Worm (Caenorhabditis elegans) whole organism, young adult: ENCODE results near the gene gpdh-2.

Source experiments
- B0019.2 ChIP-seq: fragments of 200-800 bp; sonication (Bioruptor generic); conservative IDR thresholded peaks from 2 replicates; pipeline ENCODE4 v1.3.6; 2022; ENCODE audit warnings: missing genetic modification reagents, missing genetic modification characterization, missing compliant biosample characterization
- F49E8.2 ChIP-seq: sonication (generic microtip); optimal IDR thresholded peaks from 3 replicates; lab custom pipeline; 2017; ENCODE audit warnings: missing genetic modification characterization, mild to moderate bottlenecking, missing compliant biosample characterization, antibody characterized with exemption, moderate library complexity; ENCODE audit not compliant: insufficient read depth
- F57C9.4 ChIP-seq: sonication (generic microtip); optimal IDR thresholded peaks from 2 replicates; lab custom pipeline; 2017; ENCODE audit warnings: mild to moderate bottlenecking, missing genetic modification characterization, missing compliant biosample characterization
- T26A5.8 ChIP-seq: sonication (generic microtip); optimal IDR thresholded peaks from 2 replicates; lab custom pipeline; 2016; ENCODE audit warnings: missing genetic modification characterization, missing compliant biosample characterization
- Y53G8AR.9 ChIP-seq: fragments of 200-800 bp; sonication (Bioruptor generic); conservative IDR thresholded peaks from 2 replicates; pipeline ENCODE4 v1.3.6; 2022; ENCODE audit warnings: missing genetic modification reagents, missing genetic modification characterization, missing compliant biosample characterization
- Y95B8A.8 ChIP-seq: fragments of 200-800 bp; sonication (Bioruptor generic); IDR thresholded peaks from 2 replicates; pipeline ENCODE4 v1.3.6; 2022; ENCODE audit warnings: missing genetic modification reagents, missing genetic modification characterization, missing compliant biosample characterization
- atf-7 ChIP-seq: sonication (generic microtip); optimal IDR thresholded peaks from 2 replicates; lab custom pipeline; 2017; ENCODE audit warnings: mild to moderate bottlenecking, missing genetic modification characterization, missing compliant biosample characterization
- attf-6 ChIP-seq: fragments of 200-800 bp; sonication (Bioruptor generic); IDR thresholded peaks from 2 replicates; pipeline ENCODE4 v1.3.6; 2022; ENCODE audit warnings: missing genetic modification reagents, missing genetic modification characterization, missing compliant biosample characterization
- ccch-3 ChIP-seq: fragments of 200-800 bp; sonication (Bioruptor generic); optimal IDR thresholded peaks from 2 replicates; lab custom pipeline; 2018; ENCODE audit warnings: mild to moderate bottlenecking, missing genetic modification characterization, missing compliant biosample characterization
- cebp-1 ChIP-seq, 2 experiments: fragments of 200-800 bp in 1 of 2; sonication (Bioruptor generic) in 1 of 2; sonication (generic microtip) in 1 of 2; IDR thresholded peaks in 1 of 2; optimal IDR thresholded peaks in 1 of 2; 2 replicates each; pipeline versions ENCODE4 v1.3.6 to Lab custom; 2017 to 2022; ENCODE audit warnings: missing compliant biosample characterization in 2 of 2, missing genetic modification characterization in 2 of 2, mild to moderate bottlenecking in 1 of 2, missing genetic modification reagents in 1 of 2, moderate library complexity in 1 of 2
- die-1 ChIP-seq: sonication (generic microtip); optimal IDR thresholded peaks from 2 replicates; lab custom pipeline; 2016; ENCODE audit warnings: missing genotype, mild to moderate bottlenecking, missing genetic modification characterization, missing compliant biosample characterization
- egrh-3 ChIP-seq: fragments of 200-800 bp; sonication (Bioruptor generic); IDR thresholded peaks from 2 replicates; pipeline ENCODE4 v1.3.6; 2022; ENCODE audit warnings: missing genetic modification reagents, missing genetic modification characterization, missing compliant biosample characterization
- ekl-4 ChIP-seq: fragments of 200-800 bp; sonication (Bioruptor generic); IDR thresholded peaks from 2 replicates; pipeline ENCODE4 v1.3.6; 2022; ENCODE audit warnings: missing genetic modification reagents, missing genetic modification characterization, missing compliant biosample characterization
- fkh-3 ChIP-seq: sonication (generic microtip); optimal IDR thresholded peaks from 2 replicates; lab custom pipeline; 2016; ENCODE audit warnings: mild to moderate bottlenecking, missing genetic modification characterization, missing compliant biosample characterization
- gei-17 ChIP-seq: fragments of 200-800 bp; sonication (Bioruptor generic); optimal IDR thresholded peaks from 2 replicates; lab custom pipeline; 2018; ENCODE audit warnings: mild to moderate bottlenecking, missing genetic modification characterization, missing compliant biosample characterization
- hlh-26 ChIP-seq: fragments of 200-800 bp; sonication (Bioruptor generic); conservative IDR thresholded peaks from 2 replicates; pipeline ENCODE4 v1.3.6; 2022; ENCODE audit warnings: missing genetic modification reagents, missing genetic modification characterization, missing compliant biosample characterization
- hmg-1.2 ChIP-seq: fragments of 200-800 bp; sonication (Bioruptor generic); IDR thresholded peaks from 2 replicates; pipeline ENCODE4 v1.3.6; 2022; ENCODE audit warnings: missing genetic modification reagents, missing genetic modification characterization, missing compliant biosample characterization
- hsf-1 ChIP-seq: fragments of 200-800 bp; sonication (Bioruptor generic); IDR thresholded peaks from 2 replicates; pipeline ENCODE4 v1.3.6; 2022; ENCODE audit warnings: missing genetic modification reagents, missing genetic modification characterization, missing compliant biosample characterization
- let-526 ChIP-seq: fragments of 200-800 bp; sonication (Bioruptor generic); IDR thresholded peaks from 2 replicates; pipeline ENCODE4 v1.3.6; 2022; ENCODE audit warnings: missing genetic modification reagents, missing genetic modification characterization, missing compliant biosample characterization
- let-607 ChIP-seq, 2 experiments: fragments of 200-800 bp in 1 of 2; sonication (Bioruptor generic) in 1 of 2; sonication (generic microtip) in 1 of 2; optimal IDR thresholded peaks; 2 replicates each; lab custom pipeline; 2016 to 2018; ENCODE audit warnings: mild to moderate bottlenecking in 2 of 2, missing compliant biosample characterization in 2 of 2, missing genetic modification characterization in 2 of 2, moderate library complexity in 2 of 2, missing genotype in 1 of 2
- lin-35 ChIP-seq, 3 experiments: fragments of 150-350 bp in 2 of 3; sonication (generic microtip) in 1 of 3; optimal IDR thresholded peaks; 2 replicates each; lab custom pipeline; 2014 to 2018; ENCODE audit warnings: missing biosample characterization in 3 of 3, missing genetic modification characterization in 3 of 3, missing genetic modification reagents in 3 of 3
- lin-40 ChIP-seq: sonication (generic microtip); optimal IDR thresholded peaks from 2 replicates; lab custom pipeline; 2016; ENCODE audit warnings: missing genetic modification characterization, mild to moderate bottlenecking, missing compliant biosample characterization, missing genotype, missing genetic modification reagents
- lin-54 ChIP-seq: fragments of 200-800 bp; sonication (Bioruptor generic); optimal IDR thresholded peaks from 2 replicates; lab custom pipeline; 2018; ENCODE audit warnings: mild to moderate bottlenecking, missing genetic modification characterization, missing compliant biosample characterization
- lir-1 ChIP-seq: fragments of 200-800 bp; sonication (Bioruptor generic); conservative IDR thresholded peaks from 2 replicates; pipeline ENCODE4 v1.3.6; 2022; ENCODE audit warnings: missing genetic modification reagents, missing genetic modification characterization, missing compliant biosample characterization
- lsl-1 ChIP-seq: fragments of 200-800 bp; sonication (Bioruptor generic); optimal IDR thresholded peaks from 2 replicates; lab custom pipeline; 2018; ENCODE audit warnings: mild to moderate bottlenecking, missing genetic modification characterization, moderate library complexity, missing compliant biosample characterization
- madf-10 ChIP-seq: sonication (generic microtip); optimal IDR thresholded peaks from 2 replicates; lab custom pipeline; 2016; ENCODE audit warnings: mild to moderate bottlenecking, missing genetic modification characterization, missing compliant biosample characterization
- madf-6 ChIP-seq: fragments of 200-800 bp; sonication (Bioruptor generic); IDR thresholded peaks from 2 replicates; pipeline ENCODE4 v1.3.6; 2022; ENCODE audit warnings: missing genetic modification reagents, missing genetic modification characterization, missing compliant biosample characterization
- mel-28 ChIP-seq: sonication (generic microtip); optimal IDR thresholded peaks from 2 replicates; lab custom pipeline; 2016; ENCODE audit warnings: borderline replicate concordance, mild to moderate bottlenecking, missing genetic modification characterization, missing compliant biosample characterization
- mes-4 ChIP-seq: sonication (generic microtip); optimal IDR thresholded peaks from 2 replicates; lab custom pipeline; 2016; ENCODE audit warnings: missing genotype, missing genetic modification characterization, missing compliant biosample characterization
- nhr-27 ChIP-seq: fragments of 200-800 bp; sonication (Bioruptor generic); optimal IDR thresholded peaks from 2 replicates; lab custom pipeline; 2018; ENCODE audit warnings: mild to moderate bottlenecking, missing genetic modification characterization, moderate library complexity, missing compliant biosample characterization
- pbrm-1 ChIP-seq: fragments of 200-800 bp; sonication (Bioruptor generic); IDR thresholded peaks from 2 replicates; pipeline ENCODE4 v1.3.6; 2022; ENCODE audit warnings: missing genetic modification reagents, missing genetic modification characterization, missing compliant biosample characterization
- pha-4 ChIP-seq: fragments of 150-350 bp; sonication (generic microtip); optimal IDR thresholded peaks from 2 replicates; lab custom pipeline; 2014; ENCODE audit warnings: missing biosample characterization, missing genetic modification reagents, missing genetic modification characterization
- rpc-1 ChIP-seq, 2 experiments: fragments of 150-350 bp in 1 of 2; sonication (generic microtip) in 1 of 2; optimal IDR thresholded peaks; 2 replicates each; lab custom pipeline; 2014 to 2018; ENCODE audit warnings: missing biosample characterization in 1 of 2, missing genetic modification characterization in 1 of 2, missing genetic modification reagents in 1 of 2, missing genotype in 1 of 2
- sdz-38 ChIP-seq: sonication (generic microtip); optimal IDR thresholded peaks from 2 replicates; lab custom pipeline; 2016; ENCODE audit warnings: missing genotype, missing genetic modification characterization, missing compliant biosample characterization
- snpc-3.4 ChIP-seq: sonication (generic microtip); optimal IDR thresholded peaks from 2 replicates; lab custom pipeline; 2017; ENCODE audit warnings: missing genetic modification characterization, mild to moderate bottlenecking, missing compliant biosample characterization, antibody characterized with exemption, moderate library complexity, missing genotype, missing genetic modification reagents
- snpc-4 ChIP-seq, 5 experiments: fragments of 150-350 bp in 1 of 5; sonication (generic microtip) in 4 of 5; optimal IDR thresholded peaks; 2 replicates each; lab custom pipeline; 2014 to 2018; ENCODE audit warnings: missing genetic modification characterization in 5 of 5, missing biosample characterization in 3 of 5, antibody characterized with exemption in 2 of 5, mild to moderate bottlenecking in 2 of 5, missing compliant biosample characterization in 2 of 5, missing genotype in 2 of 5, moderate library complexity in 2 of 5, missing genetic modification reagents in 1 of 5
- sptf-2 ChIP-seq: fragments of 200-800 bp; sonication (Bioruptor generic); optimal IDR thresholded peaks from 2 replicates; lab custom pipeline; 2018; ENCODE audit warnings: mild to moderate bottlenecking, missing genetic modification characterization, missing compliant biosample characterization
- tbp1 ChIP-seq: fragments of 200-800 bp; sonication (Bioruptor generic); optimal IDR thresholded peaks from 2 replicates; lab custom pipeline; 2018; ENCODE audit warnings: mild to moderate bottlenecking, missing genetic modification characterization, missing compliant biosample characterization
- tlf-1 ChIP-seq: fragments of 200-800 bp; sonication (Bioruptor generic); optimal IDR thresholded peaks from 2 replicates; lab custom pipeline; 2018; ENCODE audit warnings: mild to moderate bottlenecking, missing genetic modification characterization, missing compliant biosample characterization
- unc-130 ChIP-seq: sonication (generic microtip); optimal IDR thresholded peaks from 2 replicates; lab custom pipeline; 2016; ENCODE audit warnings: missing genetic modification reagents, missing genetic modification characterization, missing compliant biosample characterization
- unc-62 ChIP-seq: fragments of 150-350 bp; optimal IDR thresholded peaks from 2 replicates; lab custom pipeline; 2014; ENCODE audit warnings: missing biosample characterization, missing genetic modification reagents, missing genetic modification characterization
- zfh-2 ChIP-seq: fragments of 200-800 bp; sonication (Bioruptor generic); conservative IDR thresholded peaks from 2 replicates; pipeline ENCODE4 v1.3.6; 2022; ENCODE audit warnings: missing genetic modification reagents, missing genetic modification characterization, missing compliant biosample characterization
- zim-3 ChIP-seq: sonication (generic microtip); optimal IDR thresholded peaks from 2 replicates; lab custom pipeline; 2017; ENCODE audit warnings: mild to moderate bottlenecking, missing genetic modification characterization, moderate library complexity, missing compliant biosample characterization
- ztf-22 ChIP-seq: fragments of 200-800 bp; sonication (Bioruptor generic); optimal IDR thresholded peaks from 2 replicates; lab custom pipeline; 2018; ENCODE audit warnings: mild to moderate bottlenecking, missing genetic modification characterization, moderate library complexity, missing compliant biosample characterization
- ztf-25 ChIP-seq: fragments of 200-800 bp; sonication (Bioruptor generic); IDR thresholded peaks from 2 replicates; pipeline ENCODE4 v1.3.6; 2022; ENCODE audit warnings: missing genetic modification reagents, missing genetic modification characterization, missing compliant biosample characterization
- ztf-6 ChIP-seq: fragments of 200-800 bp; sonication (Bioruptor generic); IDR thresholded peaks from 2 replicates; pipeline ENCODE4 v1.3.6; 2022; ENCODE audit warnings: missing genetic modification reagents, missing genetic modification characterization, missing compliant biosample characterization

Gene gpdh-2

DNA sequence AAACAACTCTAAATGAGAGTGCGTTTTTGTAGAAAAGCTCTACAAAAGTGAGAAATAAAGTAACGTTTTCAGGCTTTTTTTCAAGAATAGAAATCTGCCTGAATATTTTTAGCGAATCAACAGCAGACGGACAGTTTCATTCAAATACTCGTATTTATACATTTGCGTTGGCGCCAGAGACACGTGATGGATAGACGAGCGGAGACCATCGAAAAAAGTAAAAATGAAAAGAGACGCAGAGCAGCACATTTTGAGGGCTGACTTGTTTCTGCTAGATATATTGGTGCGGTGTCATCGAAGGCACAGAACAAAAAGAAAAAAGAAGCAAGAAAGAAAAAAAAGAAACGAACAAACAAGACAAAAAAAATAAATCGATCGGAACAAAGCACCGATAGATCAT is 33.0 kb downstream of the gpdh-2 start:
- peak; percentile 39 for TF ChIP-seq lin-54 (GFP tag; lab: Kevin White, UChicago)
- TF ChIP-seq F49E8.2 (tag; lab: Kevin White, UChicago) = no peak
- TF ChIP-seq let-526 = peak; percentile 57; the same call in 1 of the 2 replicates
- TF ChIP-seq B0019.2 (GFP tag; lab: Robert Waterston, UW) = no peak
- TF ChIP-seq tlf-1 (GFP tag; lab: Kevin White, UChicago) = peak; percentile 30
- TF ChIP-seq die-1 (tag; lab: Kevin White, UChicago) = no peak
- TF ChIP-seq mel-28 = no peak
- no peak for TF ChIP-seq hlh-26
- no peak for TF ChIP-seq mes-4 (tag; lab: Kevin White, UChicago)
- no peak for TF ChIP-seq unc-130 (GFP tag; lab: Kevin White, UChicago)
- TF ChIP-seq cebp-1 (GFP tag; IDR thresholded peaks at IDR 0.05; lab: Robert Waterston, UW) = peak; percentile 66
- TF ChIP-seq cebp-1 (tag; optimal IDR thresholded peaks at IDR 0.05; lab: Kevin White, UChicago) = peak; percentile 61
- no peak for TF ChIP-seq T26A5.8 (tag; lab: Kevin White, UChicago)
- peak; percentile 66 for TF ChIP-seq Y53G8AR.9
- no peak for TF ChIP-seq sdz-38 (tag; lab: Kevin White, UChicago)
- TF ChIP-seq Y95B8A.8 (GFP tag; lab: Robert Waterston, UW) = no peak
- no peak for TF ChIP-seq rpc-1 (optimal IDR thresholded peaks at IDR 0.05; lab: Kevin White, UChicago)
- no peak for TF ChIP-seq rpc-1 (tag; optimal IDR thresholded peaks at IDR 0.05; lab: Kevin White, UChicago)
- no peak for TF ChIP-seq nhr-27 (tag; lab: Kevin White, UChicago)
- TF ChIP-seq hsf-1 (GFP tag; lab: Robert Waterston, UW) = no peak
- no peak for TF ChIP-seq egrh-3 (GFP tag; lab: Robert Waterston, UW)
- no peak for TF ChIP-seq lir-1 (GFP tag; lab: Robert Waterston, UW)
- TF ChIP-seq unc-62 (GFP tag; lab: Kevin White, UChicago) = no peak
- no peak for TF ChIP-seq pha-4 (tag; lab: Kevin White, UChicago)
- no peak for TF ChIP-seq zfh-2
- no peak for TF ChIP-seq madf-10 (tag; lab: Kevin White, UChicago)
- peak; percentile 52 for TF ChIP-seq atf-7 (tag; lab: Kevin White, UChicago)
- no peak for TF ChIP-seq F57C9.4 (tag; lab: Kevin White, UChicago)
- TF ChIP-seq snpc-4 (GFP tag; optimal IDR thresholded peaks at IDR 0.05; lab: Kevin White, UChicago) = peak; percentile 11
- TF ChIP-seq snpc-4 (tag; optimal IDR thresholded peaks at IDR 0.05; lab: Kevin White, UChicago) = peak in 1 of 4 experiments; percentile 41
- TF ChIP-seq ztf-6 (GFP tag; lab: Robert Waterston, UW) = no peak
- 0 out of 2 replicates have a peak, but pooled peaks have one; percentile 8 for TF ChIP-seq madf-6 (GFP tag; lab: Robert Waterston, UW)
- TF ChIP-seq attf-6 (GFP tag; lab: Robert Waterston, UW) = no peak
- TF ChIP-seq lsl-1 (GFP tag; lab: Kevin White, UChicago) = no peak
- TF ChIP-seq ekl-4 (GFP tag; lab: Robert Waterston, UW) = 0 out of 2 replicates have a peak, but pooled peaks have one; percentile 35
- TF ChIP-seq fkh-3 (tag; lab: Kevin White, UChicago) = no peak
- TF ChIP-seq let-607 (tag; optimal IDR thresholded peaks at IDR 0.05; lab: Kevin White, UChicago) = peak; percentile 22 to 26
- TF ChIP-seq pbrm-1 (GFP tag; lab: Robert Waterston, UW) = 0 out of 2 replicates have a peak, but pooled peaks have one; percentile 48
- peak in 1 of 3 experiments; percentile 44 for TF ChIP-seq lin-35 (GFP tag; optimal IDR thresholded peaks at IDR 0.05; lab: Kevin White, UChicago)
- TF ChIP-seq zim-3 (tag; lab: Kevin White, UChicago) = no peak
- TF ChIP-seq snpc-3.4 = no peak
- peak; percentile 56 for TF ChIP-seq tbp1 (GFP tag; lab: Kevin White, UChicago)
- TF ChIP-seq hmg-1.2 (GFP tag; lab: Robert Waterston, UW) = 0 out of 2 replicates have a peak, but pooled peaks have one; percentile 25
- no peak for TF ChIP-seq ztf-22
- no peak for TF ChIP-seq ccch-3 (GFP tag; lab: Kevin White, UChicago)
- peak; percentile 39 for TF ChIP-seq lin-40 (tag; lab: Kevin White, UChicago)
- no peak for TF ChIP-seq gei-17 (GFP tag; lab: Kevin White, UChicago)
- TF ChIP-seq ztf-25 (GFP tag; lab: Robert Waterston, UW) = no peak
- no peak for TF ChIP-seq sptf-2 (GFP tag; lab: Kevin White, UChicago)
